Worm (Caenorhabditis elegans) whole organism, L2 larva: Measurements from ENCODE around the gene pptr-2.

Experiments used
- alr-1 ChIP-seq: fragments of 150-350 bp; optimal IDR thresholded peaks from 2 replicates; lab custom pipeline; 2014; ENCODE audit warnings: missing biosample characterization, missing genetic modification characterization
- dmd-4 ChIP-seq: sonication (generic microtip); optimal IDR thresholded peaks from 2 replicates; lab custom pipeline; 2017; ENCODE audit warnings: missing biosample characterization, missing genetic modification characterization
- gmeb-1 ChIP-seq: fragments of 150-350 bp; optimal IDR thresholded peaks from 2 replicates; lab custom pipeline; 2014; ENCODE audit warnings: missing biosample characterization, missing genetic modification characterization
- lsy-2 ChIP-seq, 2 experiments: fragments of 150-350 bp in 1 of 2; sonication (generic microtip) in 1 of 2; optimal IDR thresholded peaks; 2 replicates each; lab custom pipeline; 2014 to 2017; ENCODE audit warnings: missing biosample characterization in 2 of 2, missing genetic modification characterization in 2 of 2
- mab-5 ChIP-seq: fragments of 150-350 bp; optimal IDR thresholded peaks from 2 replicates; lab custom pipeline; 2014; ENCODE audit warnings: missing biosample characterization, missing genetic modification characterization
- nhr-10 ChIP-seq: sonication (generic microtip); optimal IDR thresholded peaks from 2 replicates; lab custom pipeline; 2017; ENCODE audit warnings: missing biosample characterization, missing genetic modification characterization
- nhr-21 ChIP-seq: fragments of 150-350 bp; optimal IDR thresholded peaks from 2 replicates; lab custom pipeline; 2014; ENCODE audit warnings: missing biosample characterization, missing genetic modification characterization
- skn-1 ChIP-seq: sonication (generic microtip); optimal IDR thresholded peaks from 2 replicates; lab custom pipeline; 2017; ENCODE audit warnings: missing biosample characterization, missing genetic modification characterization

ce11 chrV:11074448-11074847 lies 39.7 kb upstream of the pptr-2 start, which contains the start of gene act-3:
- TF ChIP-seq alr-1 (tag; lab: Kevin White, UChicago), result no peak
- TF ChIP-seq dmd-4, result no peak
- TF ChIP-seq skn-1 (tag; lab: Kevin White, UChicago), result no peak
- no peak for TF ChIP-seq mab-5 (tag; lab: Kevin White, UChicago)
- no peak for TF ChIP-seq nhr-21 (tag; lab: Kevin White, UChicago)
- TF ChIP-seq gmeb-1 (tag; lab: Kevin White, UChicago), result no peak
- TF ChIP-seq nhr-10 (tag; lab: Kevin White, UChicago), result no peak
- no peak for TF ChIP-seq lsy-2 (tag; optimal IDR thresholded peaks at IDR 0.05; lab: Kevin White, UChicago)
